Worm (Caenorhabditis elegans) whole organism, L1 larva: ENCODE measurements around the gene cex-1.

Source experiments
- C16A3.4 ChIP-seq: fragments of 150-350 bp; optimal IDR thresholded peaks from 2 replicates; lab custom pipeline; 2014; ENCODE audit warnings: missing biosample characterization, missing genetic modification characterization
- blmp-1 ChIP-seq: fragments of 150-350 bp; optimal IDR thresholded peaks from 2 replicates; lab custom pipeline; 2014; ENCODE audit warnings: missing biosample characterization, missing genetic modification characterization
- ceh-88 ChIP-seq: fragments of 200-800 bp; sonication (Bioruptor generic); IDR thresholded peaks from 2 replicates; pipeline ENCODE4 v1.3.6; 2022; ENCODE audit warnings: missing genetic modification characterization, missing compliant biosample characterization
- elt-3 ChIP-seq, 6 experiments: fragments of 150-350 bp in 1 of 6; sonication (generic microtip); optimal IDR thresholded peaks; 2 replicates each; lab custom pipeline; 2017 to 2018; ENCODE audit warnings: missing biosample characterization in 6 of 6, missing genetic modification characterization in 6 of 6, inconsistent platforms in 1 of 6
- ets-5 ChIP-seq: fragments of 200-800 bp; sonication (Bioruptor generic); IDR thresholded peaks from 2 replicates; pipeline ENCODE4 v1.3.6; 2022; ENCODE audit warnings: missing genetic modification characterization, missing compliant biosample characterization
- irx-1 ChIP-seq: sonication (generic microtip); optimal IDR thresholded peaks from 2 replicates; lab custom pipeline; 2016; ENCODE audit warnings: missing genetic modification characterization, missing compliant biosample characterization
- isw-1 ChIP-seq: fragments of 200-800 bp; sonication (Bioruptor generic); IDR thresholded peaks from 2 replicates; pipeline ENCODE4 v1.3.6; 2022; ENCODE audit warnings: missing genetic modification characterization, missing compliant biosample characterization
- lin-14 ChIP-seq: fragments of 200-800 bp; sonication (Bioruptor generic); optimal IDR thresholded peaks from 2 replicates; lab custom pipeline; 2018; ENCODE audit warnings: mild to moderate bottlenecking, missing genetic modification characterization, moderate library complexity, missing compliant biosample characterization
- mab-9 ChIP-seq: fragments of 200-800 bp; sonication (Bioruptor generic); IDR thresholded peaks from 2 replicates; pipeline ENCODE4 v1.3.6; 2022; ENCODE audit warnings: missing genetic modification reagents, missing genetic modification characterization, missing compliant biosample characterization
- nhr-20 ChIP-seq: sonication (generic microtip); optimal IDR thresholded peaks from 2 replicates; lab custom pipeline; 2016; ENCODE audit warnings: mild to moderate bottlenecking, missing genetic modification characterization, missing compliant biosample characterization
- nhr-47 ChIP-seq: sonication (generic microtip); optimal IDR thresholded peaks from 2 replicates; lab custom pipeline; 2016; ENCODE audit warnings: mild to moderate bottlenecking, missing genetic modification characterization, moderate library complexity, missing compliant biosample characterization
- nhr-71 ChIP-seq: sonication (generic microtip); optimal IDR thresholded peaks from 2 replicates; lab custom pipeline; 2016; ENCODE audit warnings: mild to moderate bottlenecking, missing genetic modification characterization, moderate library complexity, missing compliant biosample characterization
- nhr-85 ChIP-seq: sonication (generic microtip); peaks from one replicate; lab custom pipeline; 2016; ENCODE audit warnings: missing genetic modification characterization, inconsistent platforms, missing compliant biosample characterization
- ztf-4 ChIP-seq: fragments of 150-350 bp; optimal IDR thresholded peaks from 2 replicates; lab custom pipeline; 2014; ENCODE audit warnings: missing biosample characterization, missing genetic modification characterization

cex-1 gene

DNA sequence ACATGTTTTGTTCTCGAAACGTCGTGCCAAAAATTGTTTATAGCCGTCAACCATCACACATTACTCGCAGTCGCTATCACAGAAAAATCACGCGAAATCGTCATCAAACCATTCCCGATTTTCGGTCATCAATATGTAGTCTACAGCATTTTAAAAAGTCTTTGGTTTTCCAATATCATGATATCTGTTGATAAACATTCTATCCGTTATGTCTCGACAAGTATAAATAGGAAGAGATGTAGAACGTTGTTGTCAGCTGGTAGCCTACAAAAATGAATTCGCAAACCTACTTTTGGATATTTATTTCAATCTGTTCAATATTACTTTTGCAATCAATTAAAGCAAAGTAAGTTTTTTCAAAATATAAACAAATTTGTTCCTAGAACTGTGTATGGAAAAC is 48.9 kb downstream of the cex-1 start, which contains the start of gene F12A10.1:
F12A10.1 (plus strand) TSS at position 166 of the 400 bp plus-strand sequence.
- TF ChIP-seq nhr-71 (tag; lab: Kevin White, UChicago), result no peak
- TF ChIP-seq ceh-88 (GFP tag; lab: Robert Waterston, UW), result no peak
- TF ChIP-seq nhr-47, result no peak
- TF ChIP-seq elt-3 (tag; optimal IDR thresholded peaks at IDR 0.05; lab: Kevin White, UChicago), result peak in 2 of 6 experiments; percentile 1 to 62
- peak; percentile 43 for TF ChIP-seq lin-14 (GFP tag; lab: Kevin White, UChicago)
- peak; percentile 6 for TF ChIP-seq blmp-1 (tag; lab: Kevin White, UChicago)
- TF ChIP-seq ztf-4, result no peak
- no peak for TF ChIP-seq mab-9 (GFP tag; lab: Robert Waterston, UW)
- no peak for TF ChIP-seq irx-1 (tag; lab: Kevin White, UChicago)
- TF ChIP-seq nhr-85 (tag; lab: Kevin White, UChicago), result peak; percentile 60
- peak; percentile 52 for TF ChIP-seq nhr-20 (tag; lab: Kevin White, UChicago)

ce11 chrII:5497541-5497940 is 50.1 kb downstream of the cex-1 start:
- TF ChIP-seq isw-1 (GFP tag; lab: Robert Waterston, UW) (no peak), C16A3.4 (tag; lab: Kevin White, UChicago) (no peak), ets-5 (GFP tag; lab: Robert Waterston, UW) (no peak), nhr-85 (tag; lab: Kevin White, UChicago) (peak; percentile 26)
